Fruit fly (Drosophila melanogaster) whole organism, embryonic: ENCODE data around the gene alpha-Est8.

Experiments
- Atf-2 ChIP-seq: fragments of 200-800 bp; sonication (Bioruptor generic); optimal IDR thresholded peaks from 2 replicates; lab custom pipeline; 2016; ENCODE audit warnings: missing biosample characterization, missing genetic modification characterization
- Atf6 ChIP-seq: fragments of 200-800 bp; sonication (Bioruptor generic); IDR thresholded peaks from 2 replicates; pipeline ENCODE4 v1.3.6; 2022; ENCODE audit warnings: missing biosample characterization, missing genetic modification characterization
- CG10543 ChIP-seq: fragments of 200-800 bp; sonication (Bioruptor generic); optimal IDR thresholded peaks from 3 replicates; lab custom pipeline; 2017; ENCODE audit warnings: missing biosample characterization, mild to moderate bottlenecking, missing genetic modification characterization, moderate library complexity
- CG10654 ChIP-seq: fragments of 200-800 bp; sonication (Bioruptor generic); optimal IDR thresholded peaks from 2 replicates; lab custom pipeline; 2016; ENCODE audit warnings: missing biosample characterization, missing genetic modification characterization
- CG10959 ChIP-seq: fragments of 200-800 bp; sonication (Bioruptor generic); IDR thresholded peaks from 2 replicates; pipeline ENCODE4 v1.3.6; 2022; ENCODE audit warnings: missing biosample characterization, missing genetic modification characterization
- CG11093 ChIP-seq: fragments of 200-800 bp; sonication (Bioruptor generic); IDR thresholded peaks from 3 replicates; pipeline ENCODE4 v1.3.6; 2022; ENCODE audit warnings: missing biosample characterization, missing genetic modification characterization
- CG11504 ChIP-seq: fragments of 200-800 bp; sonication (Bioruptor generic); optimal IDR thresholded peaks from 3 replicates; lab custom pipeline; 2019; ENCODE audit warnings: missing biosample characterization, mild to moderate bottlenecking, missing genetic modification characterization, moderate library complexity
- CG13424 ChIP-seq: fragments of 200-800 bp; sonication (Bioruptor generic); optimal IDR thresholded peaks from 2 replicates; lab custom pipeline; 2019; ENCODE audit warnings: missing biosample characterization, mild to moderate bottlenecking, missing genetic modification characterization, moderate library complexity
- CG14441 ChIP-seq: fragments of 200-800 bp; sonication (Bioruptor generic); IDR thresholded peaks from 2 replicates; pipeline ENCODE4 v1.3.6; 2022; ENCODE audit warnings: missing biosample characterization, missing genetic modification characterization
- CG15011 ChIP-seq: fragments of 200-800 bp; sonication (Bioruptor generic); optimal IDR thresholded peaks from 3 replicates; lab custom pipeline; 2018; ENCODE audit warnings: missing biosample characterization, mild to moderate bottlenecking, missing genetic modification characterization
- CG15514 ChIP-seq: fragments of 200-800 bp; sonication (Bioruptor generic); optimal IDR thresholded peaks from 3 replicates; lab custom pipeline; 2017; ENCODE audit warnings: missing biosample characterization, missing genetic modification characterization, mild to moderate bottlenecking, moderate library complexity, missing genetic modification reagents
- CG1603 ChIP-seq: fragments of 200-800 bp; sonication (Bioruptor generic); optimal IDR thresholded peaks from 2 replicates; lab custom pipeline; 2019; ENCODE audit warnings: missing biosample characterization, mild to moderate bottlenecking, missing genetic modification characterization, moderate library complexity
- CG1647 ChIP-seq: fragments of 200-800 bp; sonication (Bioruptor generic); optimal IDR thresholded peaks from 3 replicates; lab custom pipeline; 2016; ENCODE audit warnings: missing biosample characterization, missing genetic modification characterization
- CG17361 ChIP-seq: fragments of 200-800 bp; sonication (Bioruptor generic); IDR thresholded peaks from 3 replicates; pipeline ENCODE4 v1.3.6; 2022; ENCODE audit warnings: missing biosample characterization, missing genetic modification characterization
- CG17385 ChIP-seq: fragments of 200-800 bp; sonication (Bioruptor generic); optimal IDR thresholded peaks from 3 replicates; lab custom pipeline; 2018; ENCODE audit warnings: missing biosample characterization, mild to moderate bottlenecking, missing genetic modification characterization
- CG30403 ChIP-seq: fragments of 200-800 bp; sonication (Bioruptor generic); optimal IDR thresholded peaks from 3 replicates; lab custom pipeline; 2016; ENCODE audit warnings: missing biosample characterization, missing genetic modification characterization
- CG8944 ChIP-seq: fragments of 200-800 bp; sonication (Bioruptor generic); optimal IDR thresholded peaks from 3 replicates; lab custom pipeline; 2016; ENCODE audit warnings: missing biosample characterization, missing genetic modification characterization
- CoRest ChIP-seq: fragments of 200-800 bp; sonication (Bioruptor generic); optimal IDR thresholded peaks from 3 replicates; lab custom pipeline; 2018; ENCODE audit warnings: missing biosample characterization, mild to moderate bottlenecking, missing genetic modification characterization, moderate library complexity
- D ChIP-seq, 2 experiments: fragments of 200-800 bp in 1 of 2; fragments of >200 bp in 1 of 2; sonication (Bioruptor generic) in 1 of 2; optimal IDR thresholded peaks; 2 replicates in 1 of 2; 3 replicates in 1 of 2; lab custom pipeline; 2017; ENCODE audit warnings: mild to moderate bottlenecking in 1 of 2, missing biosample characterization in 1 of 2, missing genetic modification characterization in 1 of 2, missing genetic modification reagents in 1 of 2
- D19A ChIP-seq: fragments of 200-800 bp; optimal IDR thresholded peaks from 3 replicates; lab custom pipeline; 2019; ENCODE audit warnings: missing biosample characterization, mild to moderate bottlenecking, missing genetic modification characterization, moderate library complexity
- D19B ChIP-seq: fragments of 200-800 bp; sonication (Bioruptor generic); optimal IDR thresholded peaks from 2 replicates; lab custom pipeline; 2017; ENCODE audit warnings: missing biosample characterization, mild to moderate bottlenecking, missing genetic modification characterization
- Dad ChIP-seq: fragments of 200-800 bp; sonication (Bioruptor generic); optimal IDR thresholded peaks from 3 replicates; lab custom pipeline; 2016; ENCODE audit warnings: missing biosample characterization, missing genetic modification characterization
- Dip2 ChIP-seq: fragments of 200-800 bp; sonication (Bioruptor generic); IDR thresholded peaks from 2 replicates; pipeline ENCODE4 v1.3.6; 2022; ENCODE audit warnings: missing biosample characterization, missing genetic modification characterization
- Elba2 ChIP-seq: fragments of 200-800 bp; sonication (Bioruptor generic); optimal IDR thresholded peaks from 3 replicates; lab custom pipeline; 2016; ENCODE audit warnings: missing biosample characterization, missing genetic modification characterization
- Fer3 ChIP-seq: fragments of 200-800 bp; sonication (Bioruptor generic); optimal IDR thresholded peaks from 2 replicates; lab custom pipeline; 2018; ENCODE audit warnings: missing biosample characterization, mild to moderate bottlenecking, missing genetic modification characterization, moderate library complexity
- NC2β ChIP-seq: fragments of 200-800 bp; sonication (Bioruptor generic); optimal IDR thresholded peaks from 2 replicates; lab custom pipeline; 2016; ENCODE audit warnings: missing biosample characterization, missing genetic modification characterization
- Pdp1 ChIP-seq, 2 experiments: fragments of 200-800 bp; sonication (Bioruptor generic); optimal IDR thresholded peaks; 3 replicates each; lab custom pipeline; 2016; ENCODE audit warnings: missing biosample characterization in 2 of 2, missing genetic modification characterization in 2 of 2, mild to moderate bottlenecking in 1 of 2, moderate library complexity in 1 of 2
- Tbp ChIP-seq: fragments of >200 bp; optimal IDR thresholded peaks from 2 replicates; lab custom pipeline; 2018; ENCODE audit warnings: missing biosample characterization, missing genetic modification characterization
- bcd ChIP-seq: fragments of 200-800 bp; sonication (Bioruptor generic); optimal IDR thresholded peaks from 2 replicates; lab custom pipeline; 2017; ENCODE audit warnings: missing biosample characterization, mild to moderate bottlenecking, missing genetic modification characterization
- btn ChIP-seq: fragments of 200-800 bp; sonication (Bioruptor generic); optimal IDR thresholded peaks from 2 replicates; lab custom pipeline; 2016; ENCODE audit warnings: missing biosample characterization, missing genetic modification characterization
- cg ChIP-seq: fragments of 200-800 bp; sonication (Bioruptor generic); optimal IDR thresholded peaks from 3 replicates; lab custom pipeline; 2019; ENCODE audit warnings: missing biosample characterization, mild to moderate bottlenecking, missing genetic modification characterization, moderate library complexity
- dpn ChIP-seq, 2 experiments: fragments of 200-800 bp; sonication (Bioruptor generic); optimal IDR thresholded peaks; 3 replicates each; lab custom pipeline; 2016; ENCODE audit warnings: missing biosample characterization in 2 of 2, missing genetic modification characterization in 2 of 2
- eyg ChIP-seq: fragments of 200-800 bp; sonication (Bioruptor generic); optimal IDR thresholded peaks from 3 replicates; lab custom pipeline; 2016; ENCODE audit warnings: missing biosample characterization, missing genetic modification characterization
- fd102C ChIP-seq: fragments of 200-800 bp; sonication (Bioruptor generic); optimal IDR thresholded peaks from 2 replicates; lab custom pipeline; 2018; ENCODE audit warnings: missing biosample characterization, mild to moderate bottlenecking, missing genetic modification characterization, moderate library complexity
- fd3F ChIP-seq: fragments of 200-800 bp; sonication (Bioruptor generic); optimal IDR thresholded peaks from 2 replicates; lab custom pipeline; 2018; ENCODE audit warnings: missing biosample characterization, mild to moderate bottlenecking, missing genetic modification characterization, moderate library complexity
- fd96Cb ChIP-seq: fragments of 200-800 bp; sonication (Bioruptor generic); optimal IDR thresholded peaks from 2 replicates; lab custom pipeline; 2018; ENCODE audit warnings: missing biosample characterization, mild to moderate bottlenecking, missing genetic modification characterization, moderate library complexity
- gro ChIP-seq: fragments of 200-800 bp; sonication (Bioruptor generic); optimal IDR thresholded peaks from 2 replicates; lab custom pipeline; 2016; ENCODE audit warnings: missing biosample characterization, missing genetic modification characterization
- gsb-n ChIP-seq: fragments of 200-800 bp; sonication (Bioruptor generic); optimal IDR thresholded peaks from 3 replicates; lab custom pipeline; 2018; ENCODE audit warnings: missing biosample characterization, mild to moderate bottlenecking, missing genetic modification characterization
- h ChIP-seq: fragments of >200 bp; optimal IDR thresholded peaks from 2 replicates; lab custom pipeline; 2017
- maf-S ChIP-seq: fragments of 200-800 bp; sonication (Bioruptor generic); optimal IDR thresholded peaks from 2 replicates; lab custom pipeline; 2016; ENCODE audit warnings: missing biosample characterization, missing genetic modification characterization
- nmo ChIP-seq: fragments of 200-800 bp; sonication (Bioruptor generic); optimal IDR thresholded peaks from 2 replicates; lab custom pipeline; 2018; ENCODE audit warnings: missing biosample characterization, mild to moderate bottlenecking, missing genetic modification characterization, moderate library complexity
- pb ChIP-seq: fragments of 200-800 bp; sonication (Bioruptor generic); optimal IDR thresholded peaks from 3 replicates; lab custom pipeline; 2016; ENCODE audit warnings: missing biosample characterization, missing genetic modification characterization
- repo ChIP-seq: fragments of 200-800 bp; sonication (Bioruptor generic); optimal IDR thresholded peaks from 2 replicates; lab custom pipeline; 2016; ENCODE audit warnings: missing biosample characterization, missing genetic modification characterization
- seq ChIP-seq: fragments of 200-800 bp; sonication (Bioruptor generic); IDR thresholded peaks from 2 replicates; pipeline ENCODE4 v1.3.6; 2022; ENCODE audit warnings: missing biosample characterization, missing genetic modification characterization
- sr ChIP-seq: fragments of 200-800 bp; sonication (Bioruptor generic); IDR thresholded peaks from 3 replicates; pipeline ENCODE4 v1.3.6; 2022; ENCODE audit warnings: missing biosample characterization, missing genetic modification characterization
- ssp ChIP-seq: fragments of 200-800 bp; sonication (Bioruptor generic); IDR thresholded peaks from 2 replicates; pipeline ENCODE4 v1.3.6; 2022; ENCODE audit warnings: missing biosample characterization, missing genetic modification characterization
- stwl ChIP-seq: fragments of 200-800 bp; sonication (Bioruptor generic); optimal IDR thresholded peaks from 3 replicates; lab custom pipeline; 2018; ENCODE audit warnings: missing biosample characterization, mild to moderate bottlenecking, missing genetic modification characterization, moderate library complexity
- tio ChIP-seq: fragments of 200-800 bp; sonication (Bioruptor generic); optimal IDR thresholded peaks from 2 replicates; lab custom pipeline; 2017; ENCODE audit warnings: missing biosample characterization, missing genetic modification characterization, inconsistent platforms
- trh ChIP-seq: fragments of 200-800 bp; sonication (Bioruptor generic); optimal IDR thresholded peaks from 2 replicates; lab custom pipeline; 2016; ENCODE audit warnings: missing biosample characterization, missing genetic modification characterization
- zf30C ChIP-seq: fragments of 200-800 bp; sonication (Bioruptor generic); optimal IDR thresholded peaks from 3 replicates; lab custom pipeline; 2018; ENCODE audit warnings: missing biosample characterization, mild to moderate bottlenecking, missing genetic modification characterization

alpha-Est8 gene

DNA sequence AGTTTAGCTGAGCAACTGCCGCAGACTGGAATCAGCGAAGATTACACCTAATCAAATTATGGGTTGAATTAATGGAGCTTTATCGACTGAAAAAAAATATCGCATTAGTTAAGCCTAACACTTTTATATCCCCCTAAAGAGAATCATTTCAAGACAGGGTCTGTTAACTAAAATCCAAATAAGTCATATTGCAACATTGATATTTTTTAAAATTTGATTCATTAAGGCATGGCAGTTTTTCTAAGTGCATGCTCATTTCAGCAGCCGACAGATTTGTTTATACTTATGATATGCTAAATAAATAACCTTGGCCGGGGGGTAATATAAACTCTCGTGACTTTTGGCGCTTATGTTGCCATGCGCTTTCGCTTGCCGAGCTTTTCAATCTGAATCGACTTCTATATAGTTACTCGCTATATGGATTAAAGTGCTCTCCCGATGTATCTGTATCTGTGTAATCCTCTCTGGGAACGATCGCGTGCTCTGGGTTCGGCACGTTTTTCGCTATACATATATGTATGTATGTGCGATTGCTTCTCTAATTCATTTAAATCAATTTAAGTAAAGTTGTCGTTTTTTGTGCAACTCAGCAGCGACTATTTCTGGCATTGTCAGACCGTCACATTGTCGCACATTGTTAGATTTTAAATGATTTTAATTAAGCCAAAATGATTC is 9.0 kb downstream of the alpha-Est8 start (continued):
- TF ChIP-seq seq (GFP tag; lab: Robert Waterston, UW) (peak; percentile 80), CG10543 (GFP tag; lab: Kevin White, UChicago) (peak; percentile 71), Tbp (no peak), pb (GFP tag; lab: Kevin White, UChicago) (peak; percentile 62), CG10959 (no peak), CG15011 (GFP tag; lab: Kevin White, UChicago) (peak; percentile 82), CG8944 (GFP tag; lab: Kevin White, UChicago) (peak; percentile 77), tio (GFP tag; lab: Kevin White, UChicago) (peak; percentile 85), Pdp1 (GFP tag; optimal IDR thresholded peaks at IDR 0.05; lab: Kevin White, UChicago) (peak; percentile 86), gsb-n (tag; lab: Kevin White, UChicago) (no peak), CG15514 (GFP tag; lab: Kevin White, UChicago) (peak; percentile 86), sr (GFP tag; lab: Robert Waterston, UW) (no peak), fd3F (GFP tag; lab: Kevin White, UChicago) (peak; percentile 87), Elba2 (GFP tag; lab: Kevin White, UChicago) (no peak), zf30C (GFP tag; lab: Kevin White, UChicago) (no peak), ssp (peak; percentile 62; the same call in 1 of the 2 replicates), CG17361 (GFP tag; lab: Robert Waterston, UW) (peak; percentile 67), btn (GFP tag; lab: Kevin White, UChicago) (no peak), D19A (tag; lab: Kevin White, UChicago) (no peak), CG13424 (tag; lab: Kevin White, UChicago) (peak; percentile 67), gro (GFP tag; lab: Kevin White, UChicago) (peak; percentile 96), CG17385 (GFP tag; lab: Kevin White, UChicago) (peak; percentile 77), CG14441 (GFP tag; lab: Robert Waterston, UW) (peak; percentile 81), D (optimal IDR thresholded peaks at IDR 0.05; lab: Kevin White, UChicago) (no peak), D (GFP tag; optimal IDR thresholded peaks at IDR 0.05; lab: Kevin White, UChicago) (no peak), Fer3 (tag; lab: Kevin White, UChicago) (peak; percentile 91), CG1603 (peak; percentile 62), Dad (GFP tag; lab: Kevin White, UChicago) (peak; percentile 78), repo (peak; percentile 78), CG1647 (GFP tag; lab: Kevin White, UChicago) (peak; percentile 64), CG10654 (GFP tag; lab: Kevin White, UChicago) (peak; percentile 48), D19B (GFP tag; lab: Kevin White, UChicago) (peak; percentile 78), bcd (peak; percentile 84), CG11504 (tag; lab: Kevin White, UChicago) (peak; percentile 79), CoRest (tag; lab: Kevin White, UChicago) (peak; percentile 86), cg (GFP tag; lab: Kevin White, UChicago) (no peak), trh (peak; percentile 27), Atf-2 (GFP tag; lab: Kevin White, UChicago) (peak; percentile 62), stwl (no peak), eyg (GFP tag; lab: Kevin White, UChicago) (peak; percentile 86), Atf6 (GFP tag; lab: Robert Waterston, UW) (peak; percentile 94), Dip2 (no peak), maf-S (GFP tag; lab: Kevin White, UChicago) (peak; percentile 84), fd96Cb (peak; percentile 30), NC2β (GFP tag; lab: Kevin White, UChicago) (peak; percentile 34), CG11093 (GFP tag; lab: Robert Waterston, UW) (peak; percentile 21; the same call in 1 of the 3 replicates), fd102C (GFP tag; lab: Kevin White, UChicago) (no peak), CG30403 (peak; percentile 85), nmo (peak; percentile 64), h (lab: Kevin White, UChicago) (no peak), dpn (GFP tag; optimal IDR thresholded peaks at IDR 0.05; lab: Kevin White, UChicago) (peak; percentile 83 to 89)
